Worm (Caenorhabditis elegans) whole organism, L3 larva: Measurements from ENCODE around the gene F21H12.3.
A peak's percentile ranks its signal among the peaks of the same experiment; 100 is the strongest.

ENCODE experiments used
- R02D3.7 ChIP-seq: fragments of 150-350 bp; optimal IDR thresholded peaks from 2 replicates; lab custom pipeline; 2014; ENCODE audit warnings: missing biosample characterization, missing genetic modification characterization
- ZK546.5 ChIP-seq: sonication (generic microtip); optimal IDR thresholded peaks from 2 replicates; lab custom pipeline; 2017; ENCODE audit warnings: missing biosample characterization, missing genetic modification characterization
- aly-2 ChIP-seq: fragments of 150-350 bp; optimal IDR thresholded peaks from 2 replicates; lab custom pipeline; 2014; ENCODE audit warnings: missing biosample characterization, missing genetic modification characterization
- ama-1 ChIP-seq: fragments of 150-350 bp; optimal IDR thresholded peaks from 2 replicates; lab custom pipeline; 2018
- ceh-16 ChIP-seq: sonication (generic microtip); optimal IDR thresholded peaks from 2 replicates; lab custom pipeline; 2017; ENCODE audit warnings: missing biosample characterization, missing genetic modification characterization
- ceh-28 ChIP-seq: fragments of 150-350 bp; optimal IDR thresholded peaks from 2 replicates; lab custom pipeline; 2014; ENCODE audit warnings: missing biosample characterization, missing genetic modification reagents, missing genetic modification characterization
- ceh-82 ChIP-seq: fragments of 150-350 bp; optimal IDR thresholded peaks from 2 replicates; lab custom pipeline; 2014; ENCODE audit warnings: missing biosample characterization, missing genetic modification characterization
- ceh-9 ChIP-seq: sonication (generic microtip); optimal IDR thresholded peaks from 2 replicates; lab custom pipeline; 2018; ENCODE audit warnings: missing biosample characterization, missing genetic modification characterization
- egl-27 ChIP-seq: sonication (generic microtip); optimal IDR thresholded peaks from 4 replicates; lab custom pipeline; 2017; ENCODE audit warnings: missing biosample characterization, missing genetic modification reagents, missing genetic modification characterization
- egl-5 ChIP-seq: fragments of 150-350 bp; optimal IDR thresholded peaks from 2 replicates; lab custom pipeline; 2017; ENCODE audit warnings: missing biosample characterization, missing genetic modification reagents, missing genetic modification characterization, inconsistent platforms
- elt-1 ChIP-seq: fragments of 150-350 bp; optimal IDR thresholded peaks from 2 replicates; lab custom pipeline; 2014; ENCODE audit warnings: missing biosample characterization, missing genetic modification characterization
- elt-2 ChIP-seq: sonication (generic microtip); optimal IDR thresholded peaks from 2 replicates; lab custom pipeline; 2016; ENCODE audit warnings: missing genetic modification reagents, mild to moderate bottlenecking, missing genetic modification characterization, missing compliant biosample characterization
- eor-1 ChIP-seq, 2 experiments: fragments of 150-350 bp; optimal IDR thresholded peaks; 2 replicates each; lab custom pipeline; 2014 to 2018; ENCODE audit warnings: missing biosample characterization in 2 of 2, missing genetic modification characterization in 2 of 2
- fkh-10 ChIP-seq: sonication (generic microtip); optimal IDR thresholded peaks from 2 replicates; lab custom pipeline; 2017; ENCODE audit warnings: missing biosample characterization, missing genetic modification reagents, missing genetic modification characterization
- fkh-2 ChIP-seq: fragments of 150-350 bp; optimal IDR thresholded peaks from 2 replicates; lab custom pipeline; 2014; ENCODE audit warnings: missing biosample characterization, missing genetic modification reagents, missing genetic modification characterization
- fos-1 ChIP-seq: fragments of 150-350 bp; optimal IDR thresholded peaks from 2 replicates; lab custom pipeline; 2014; ENCODE audit warnings: missing biosample characterization, missing genetic modification characterization
- hmg-11 ChIP-seq: sonication (generic microtip); optimal IDR thresholded peaks from 2 replicates; lab custom pipeline; 2016; ENCODE audit warnings: missing genetic modification characterization, missing compliant biosample characterization
- jun-1 ChIP-seq: fragments of 150-350 bp; optimal IDR thresholded peaks from 2 replicates; lab custom pipeline; 2014; ENCODE audit warnings: missing biosample characterization, missing genetic modification reagents, missing genetic modification characterization
- lin-15B ChIP-seq: fragments of 150-350 bp; optimal IDR thresholded peaks from 2 replicates; lab custom pipeline; 2014; ENCODE audit warnings: missing biosample characterization, missing genetic modification characterization
- lin-39 ChIP-seq: fragments of 150-350 bp; optimal IDR thresholded peaks from 2 replicates; lab custom pipeline; 2018; ENCODE audit warnings: missing biosample characterization, missing genetic modification reagents, missing genetic modification characterization
- lsy-12 ChIP-seq: sonication (generic microtip); optimal IDR thresholded peaks from 2 replicates; lab custom pipeline; 2016; ENCODE audit warnings: mild to moderate bottlenecking, missing genetic modification characterization, missing compliant biosample characterization
- mdl-1 ChIP-seq: fragments of 150-350 bp; optimal IDR thresholded peaks from 2 replicates; lab custom pipeline; 2014; ENCODE audit warnings: missing biosample characterization, missing genetic modification characterization
- mml-1 ChIP-seq: fragments of 150-350 bp; sonication (generic microtip); optimal IDR thresholded peaks from 3 replicates; lab custom pipeline; 2014; ENCODE audit warnings: missing biosample characterization, missing genetic modification characterization
- nfya-1 ChIP-seq: sonication (generic microtip); optimal IDR thresholded peaks from 2 replicates; lab custom pipeline; 2017; ENCODE audit warnings: missing genetic modification characterization, mild to moderate bottlenecking, missing compliant biosample characterization, antibody characterized with exemption, moderate library complexity; ENCODE audit not compliant: insufficient read depth
- nhr-11 ChIP-seq: fragments of 150-350 bp; optimal IDR thresholded peaks from 2 replicates; lab custom pipeline; 2014; ENCODE audit warnings: missing biosample characterization, missing genetic modification characterization
- nhr-12 ChIP-seq: fragments of 150-350 bp; optimal IDR thresholded peaks from 2 replicates; lab custom pipeline; 2014; ENCODE audit warnings: missing biosample characterization, missing genetic modification characterization
- nhr-23 ChIP-seq: fragments of 150-350 bp; optimal IDR thresholded peaks from 2 replicates; lab custom pipeline; 2014; ENCODE audit warnings: missing biosample characterization, missing genetic modification reagents, missing genetic modification characterization
- nhr-237 ChIP-seq: fragments of 150-350 bp; optimal IDR thresholded peaks from 2 replicates; lab custom pipeline; 2014; ENCODE audit warnings: missing biosample characterization, missing genetic modification characterization
- nhr-25 ChIP-seq: sonication (generic microtip); optimal IDR thresholded peaks from 2 replicates; lab custom pipeline; 2017; ENCODE audit warnings: missing biosample characterization, missing genetic modification characterization
- nhr-28 ChIP-seq: fragments of 150-350 bp; optimal IDR thresholded peaks from 2 replicates; lab custom pipeline; 2014; ENCODE audit warnings: missing biosample characterization, missing genetic modification characterization
- nhr-67 ChIP-seq: fragments of 150-350 bp; optimal IDR thresholded peaks from 2 replicates; lab custom pipeline; 2014; ENCODE audit warnings: missing biosample characterization, missing genetic modification characterization
- nhr-76 ChIP-seq: fragments of 150-350 bp; sonication (generic microtip); optimal IDR thresholded peaks from 5 replicates; lab custom pipeline; 2014; ENCODE audit warnings: missing biosample characterization, missing genetic modification characterization
- nhr-77 ChIP-seq: fragments of 150-350 bp; optimal IDR thresholded peaks from 2 replicates; lab custom pipeline; 2014; ENCODE audit warnings: missing biosample characterization, missing genetic modification characterization
- pha-4 ChIP-seq: fragments of 150-350 bp; optimal IDR thresholded peaks from 2 replicates; lab custom pipeline; 2014; ENCODE audit warnings: missing biosample characterization, missing genetic modification reagents, missing genetic modification characterization
- pqm-1 ChIP-seq: fragments of 150-350 bp; optimal IDR thresholded peaks from 2 replicates; lab custom pipeline; 2017; ENCODE audit warnings: missing biosample characterization, missing genetic modification characterization, inconsistent platforms
- sea-2 ChIP-seq: fragments of 150-350 bp; sonication (generic microtip); optimal IDR thresholded peaks from 4 replicates; lab custom pipeline; 2014; ENCODE audit warnings: missing biosample characterization, missing genetic modification reagents, missing genetic modification characterization
- snpc-4 ChIP-seq: fragments of 150-350 bp; optimal IDR thresholded peaks from 2 replicates; lab custom pipeline; 2014; ENCODE audit warnings: missing biosample characterization, missing genetic modification characterization
- unc-39 ChIP-seq: sonication (generic microtip); optimal IDR thresholded peaks from 4 replicates; lab custom pipeline; 2017; ENCODE audit warnings: missing biosample characterization, missing genetic modification characterization
- unc-62 ChIP-seq: fragments of 150-350 bp; sonication (generic microtip); optimal IDR thresholded peaks from 4 replicates; lab custom pipeline; 2014; ENCODE audit warnings: missing biosample characterization, missing genetic modification reagents, missing genetic modification characterization
- zag-1 ChIP-seq: fragments of 150-350 bp; optimal IDR thresholded peaks from 2 replicates; lab custom pipeline; 2014; ENCODE audit warnings: missing biosample characterization, missing genetic modification characterization
- ztf-11 ChIP-seq: fragments of 150-350 bp; optimal IDR thresholded peaks from 2 replicates; lab custom pipeline; 2014; ENCODE audit warnings: missing biosample characterization, missing genetic modification characterization
- ztf-4 ChIP-seq: fragments of 150-350 bp; optimal IDR thresholded peaks from 2 replicates; lab custom pipeline; 2014; ENCODE audit warnings: missing biosample characterization, missing genetic modification characterization

Gene F21H12.3

ce11 chrII:6082620-6083019 lies at the start of gene F21H12.3:
Gene F21H12.3, plus strand, starts transcription at chrII:6082920.
- no peak for TF ChIP-seq eor-1 (tag; optimal IDR thresholded peaks at IDR 0.05; lab: Kevin White, UChicago)
- no peak for TF ChIP-seq mdl-1
- TF ChIP-seq ceh-9 (tag; lab: Kevin White, UChicago), result no peak
- TF ChIP-seq ceh-16, result no peak

- TF ChIP-seq zag-1 (tag; lab: Kevin White, UChicago), result no peak
- no peak for TF ChIP-seq egl-5
- TF ChIP-seq mml-1 (tag; lab: Kevin White, UChicago), result no peak
- no peak for TF ChIP-seq unc-62 (GFP tag; lab: Kevin White, UChicago)
- TF ChIP-seq elt-1 (tag; lab: Kevin White, UChicago), result no peak
- no peak for TF ChIP-seq unc-39 (tag; lab: Kevin White, UChicago)
- TF ChIP-seq nhr-76 (tag; lab: Kevin White, UChicago), result no peak
- no peak for TF ChIP-seq nhr-23 (tag; lab: Kevin White, UChicago)
- no peak for TF ChIP-seq ztf-11
- TF ChIP-seq nhr-28 (tag; lab: Kevin White, UChicago), result no peak
- TF ChIP-seq, all 47 proteins: peak for 0
Measured at ce11 chrII:6043166-6043565, 39.6 kb upstream of the F21H12.3 start, which contains the start of gene R12C12.10. Gene R12C12.10, minus strand, starts transcription at chrII:6043266.

- TF ChIP-seq egl-5 (no peak), pha-4 (tag; lab: Kevin White, UChicago) (peak; percentile 59)
Measured at ce11 chrII:6045048-6045447, 37.7 kb upstream of the F21H12.3 start, which contains the start of gene R12C12.5. Gene R12C12.5, minus strand, starts transcription at chrII:6045148.

ce11 chrII:6046023-6046631 lies 36.6 kb upstream of the F21H12.3 start:
- TF ChIP-seq ama-1 (no peak), hmg-11 (tag; lab: Kevin White, UChicago) (peak; percentile 36), ceh-82 (tag; lab: Kevin White, UChicago) (no peak), nhr-23 (tag; lab: Kevin White, UChicago) (peak; percentile 22), fos-1 (tag; lab: Kevin White, UChicago) (no peak), nhr-25 (tag; lab: Kevin White, UChicago) (peak; percentile 41), lin-39 (tag; lab: Kevin White, UChicago) (peak; percentile 8), egl-5 (peak; percentile 30), pha-4 (tag; lab: Kevin White, UChicago) (peak; percentile 49), nfya-1 (peak; percentile 43), jun-1 (tag; lab: Kevin White, UChicago) (no peak), ceh-16 (no peak), ztf-4 (tag; lab: Kevin White, UChicago) (no peak), fkh-2 (tag; lab: Kevin White, UChicago) (no peak), elt-2 (tag; lab: Kevin White, UChicago) (no peak)
- TF ChIP-seq, all 47 proteins: peak for 7

- TF ChIP-seq R02D3.7 (tag; lab: Kevin White, UChicago), result peak; percentile 67
- TF ChIP-seq egl-5, result peak; percentile 20
- no peak for TF ChIP-seq egl-27 (tag; lab: Kevin White, UChicago)
- TF ChIP-seq sea-2, result no peak
- peak; percentile 52 for TF ChIP-seq jun-1 (tag; lab: Kevin White, UChicago)
- no peak for TF ChIP-seq pqm-1
- peak; percentile 79 for TF ChIP-seq lsy-12
- peak; percentile 20 for TF ChIP-seq ZK546.5 (tag; lab: Kevin White, UChicago)
- TF ChIP-seq ceh-9 (tag; lab: Kevin White, UChicago), result no peak
- no peak for TF ChIP-seq nhr-77
- TF ChIP-seq nfya-1, result peak; percentile 76
- peak; percentile 59 for TF ChIP-seq elt-2 (tag; lab: Kevin White, UChicago)
- TF ChIP-seq elt-1 (tag; lab: Kevin White, UChicago), result no peak
- TF ChIP-seq eor-1 (tag; optimal IDR thresholded peaks at IDR 0.05; lab: Kevin White, UChicago), result no peak
- TF ChIP-seq ceh-28, result peak; percentile 62
- peak; percentile 84 for TF ChIP-seq lin-15B
- TF ChIP-seq unc-62 (GFP tag; lab: Kevin White, UChicago), result no peak
- TF ChIP-seq snpc-4 (tag; lab: Kevin White, UChicago), result peak; percentile 87
- no peak for TF ChIP-seq nhr-76 (tag; lab: Kevin White, UChicago)
- TF ChIP-seq nhr-67 (tag; lab: Kevin White, UChicago), result no peak
- no peak for TF ChIP-seq zag-1 (tag; lab: Kevin White, UChicago)
- peak; percentile 74 for TF ChIP-seq nhr-25 (tag; lab: Kevin White, UChicago)
- no peak for TF ChIP-seq ceh-82 (tag; lab: Kevin White, UChicago)
- TF ChIP-seq nhr-11 (tag; lab: Kevin White, UChicago), result peak; percentile 35
- TF ChIP-seq nhr-12, result no peak
- TF ChIP-seq mdl-1, result no peak
- TF ChIP-seq ama-1, result no peak
- no peak for TF ChIP-seq nhr-237 (tag; lab: Kevin White, UChicago)
- TF ChIP-seq aly-2 (tag; lab: Kevin White, UChicago), result peak; percentile 1
- peak; percentile 70 for TF ChIP-seq hmg-11 (tag; lab: Kevin White, UChicago)
- no peak for TF ChIP-seq ceh-16
- peak; percentile 18 for TF ChIP-seq lin-39 (tag; lab: Kevin White, UChicago)
- peak; percentile 16 for TF ChIP-seq fkh-10 (GFP tag; lab: Kevin White, UChicago)
- peak; percentile 83 for TF ChIP-seq pha-4 (tag; lab: Kevin White, UChicago)
Measured at ce11 chrII:6047639-6048159, 35.0 kb upstream of the F21H12.3 start, which contains the start of the genes R12C12.6 and ran-5. Gene R12C12.6, minus strand, starts transcription at chrII:6047867. Gene ran-5, plus strand, starts transcription at chrII:6048109.
